Fruit fly (Drosophila melanogaster) whole organism, prepupa: Measurements from ENCODE around the gene mRpS2.
A peak's percentile ranks its signal among the peaks of the same experiment; 100 is the strongest.

Experiments
- Blimp-1 ChIP-seq: fragments of 200-800 bp; sonication (Bioruptor generic); optimal IDR thresholded peaks from 3 replicates; lab custom pipeline; 2017; ENCODE audit warnings: missing biosample characterization, missing genetic modification characterization, mild to moderate bottlenecking, moderate library complexity, missing genetic modification reagents
- CG10669 ChIP-seq: fragments of 200-800 bp; sonication (Bioruptor generic); optimal IDR thresholded peaks from 3 replicates; lab custom pipeline; 2018; ENCODE audit warnings: missing biosample characterization, mild to moderate bottlenecking, missing genetic modification characterization, moderate library complexity
- CG11762 ChIP-seq: fragments of 200-800 bp; sonication (Bioruptor generic); optimal IDR thresholded peaks from 3 replicates; lab custom pipeline; 2016; ENCODE audit warnings: missing biosample characterization, missing genetic modification characterization; ENCODE audit not compliant: insufficient read depth
- CG11902 ChIP-seq: fragments of 200-800 bp; sonication (Bioruptor generic); optimal IDR thresholded peaks from 3 replicates; lab custom pipeline; 2016; ENCODE audit warnings: missing biosample characterization, missing genetic modification characterization
- CG1621 ChIP-seq: fragments of 200-800 bp; sonication (Bioruptor generic); optimal IDR thresholded peaks from 3 replicates; lab custom pipeline; 2018; ENCODE audit warnings: missing biosample characterization, mild to moderate bottlenecking, missing genetic modification characterization
- CG16779 ChIP-seq: fragments of 200-800 bp; sonication (Bioruptor generic); optimal IDR thresholded peaks from 3 replicates; lab custom pipeline; 2017; ENCODE audit warnings: missing biosample characterization, mild to moderate bottlenecking, missing genetic modification characterization
- CG3032 ChIP-seq: fragments of 200-800 bp; optimal IDR thresholded peaks from 2 replicates; lab custom pipeline; 2019; ENCODE audit warnings: missing biosample characterization, mild to moderate bottlenecking, missing genetic modification characterization, moderate library complexity
- CG31627 ChIP-seq: fragments of 200-800 bp; sonication (Bioruptor generic); optimal IDR thresholded peaks from 3 replicates; lab custom pipeline; 2016; ENCODE audit warnings: missing biosample characterization, missing genetic modification characterization
- CG32006 ChIP-seq: fragments of 200-800 bp; sonication (Bioruptor generic); optimal IDR thresholded peaks from 3 replicates; lab custom pipeline; 2017; ENCODE audit warnings: missing biosample characterization, mild to moderate bottlenecking, missing genetic modification characterization
- CG3919 ChIP-seq: fragments of 200-800 bp; sonication (Bioruptor generic); optimal IDR thresholded peaks from 3 replicates; lab custom pipeline; 2016; ENCODE audit warnings: missing biosample characterization, missing genetic modification characterization
- CG4318 ChIP-seq: fragments of 200-800 bp; sonication (Bioruptor generic); optimal IDR thresholded peaks from 3 replicates; lab custom pipeline; 2017; ENCODE audit warnings: missing biosample characterization, mild to moderate bottlenecking, missing genetic modification characterization
- CG6276 ChIP-seq: fragments of 200-800 bp; sonication (Bioruptor generic); optimal IDR thresholded peaks from 2 replicates; lab custom pipeline; 2017; ENCODE audit warnings: missing biosample characterization, mild to moderate bottlenecking, missing genetic modification characterization
- CG6792 ChIP-seq: fragments of 200-800 bp; sonication (Bioruptor generic); optimal IDR thresholded peaks from 3 replicates; lab custom pipeline; 2016; ENCODE audit warnings: missing biosample characterization, missing genetic modification characterization
- CG6808 ChIP-seq: fragments of 200-800 bp; sonication (Bioruptor generic); optimal IDR thresholded peaks from 3 replicates; lab custom pipeline; 2017; ENCODE audit warnings: missing biosample characterization, missing genetic modification characterization, mild to moderate bottlenecking, moderate library complexity, missing genetic modification reagents
- CG6854 ChIP-seq: fragments of 200-800 bp; sonication (Bioruptor generic); optimal IDR thresholded peaks from 2 replicates; lab custom pipeline; 2017; ENCODE audit warnings: missing biosample characterization, mild to moderate bottlenecking, missing genetic modification characterization
- CG9139 ChIP-seq: fragments of 200-800 bp; sonication (Bioruptor generic); optimal IDR thresholded peaks from 3 replicates; lab custom pipeline; 2017; ENCODE audit warnings: missing biosample characterization, mild to moderate bottlenecking, missing genetic modification characterization
- Eip75B ChIP-seq: fragments of 200-800 bp; sonication (Bioruptor generic); optimal IDR thresholded peaks from 3 replicates; lab custom pipeline; 2016; ENCODE audit warnings: missing biosample characterization, missing genetic modification characterization
- Eip78C ChIP-seq: fragments of 200-800 bp; sonication (Bioruptor generic); peaks from one replicate; lab custom pipeline; 2016; ENCODE audit warnings: missing biosample characterization, missing genetic modification characterization
- Eip93F ChIP-seq: fragments of 200-800 bp; sonication (Bioruptor generic); optimal IDR thresholded peaks from 2 replicates; lab custom pipeline; 2016; ENCODE audit warnings: missing biosample characterization, mild to moderate bottlenecking, missing genetic modification characterization
- Ets21C ChIP-seq: fragments of 200-800 bp; sonication (Bioruptor generic); optimal IDR thresholded peaks from 3 replicates; lab custom pipeline; 2016; ENCODE audit warnings: missing biosample characterization, missing genetic modification characterization
- Ets96B ChIP-seq: fragments of 200-800 bp; optimal IDR thresholded peaks from 2 replicates; lab custom pipeline; 2019; ENCODE audit warnings: missing biosample characterization, mild to moderate bottlenecking, missing genetic modification characterization, moderate library complexity
- Hr4 ChIP-seq: fragments of 200-800 bp; sonication (Bioruptor generic); optimal IDR thresholded peaks from 3 replicates; lab custom pipeline; 2016; ENCODE audit warnings: missing biosample characterization, missing genetic modification characterization
- Lpt ChIP-seq: fragments of 200-800 bp; sonication (Bioruptor generic); optimal IDR thresholded peaks from 3 replicates; lab custom pipeline; 2016; ENCODE audit warnings: missing biosample characterization, missing genetic modification characterization
- Met ChIP-seq: fragments of 200-800 bp; sonication (Bioruptor generic); optimal IDR thresholded peaks from 3 replicates; lab custom pipeline; 2016; ENCODE audit warnings: missing biosample characterization, missing genetic modification characterization
- OdsH ChIP-seq: fragments of 200-800 bp; sonication (Bioruptor generic); optimal IDR thresholded peaks from 3 replicates; lab custom pipeline; 2016; ENCODE audit warnings: missing biosample characterization, missing genetic modification characterization
- Sox102F ChIP-seq: fragments of 200-800 bp; sonication (Bioruptor generic); optimal IDR thresholded peaks from 2 replicates; lab custom pipeline; 2016; ENCODE audit warnings: missing biosample characterization, mild to moderate bottlenecking, missing genetic modification characterization
- Sox14 ChIP-seq: fragments of 200-800 bp; sonication (Bioruptor generic); optimal IDR thresholded peaks from 3 replicates; lab custom pipeline; 2016; ENCODE audit warnings: missing biosample characterization, missing genetic modification characterization
- Sox15 ChIP-seq: fragments of 200-800 bp; sonication (Bioruptor generic); optimal IDR thresholded peaks from 3 replicates; lab custom pipeline; 2016; ENCODE audit warnings: missing biosample characterization, missing genetic modification characterization
- achi ChIP-seq: fragments of 200-800 bp; sonication (Bioruptor generic); optimal IDR thresholded peaks from 3 replicates; lab custom pipeline; 2016; ENCODE audit warnings: missing biosample characterization, missing genetic modification characterization
- acj6 ChIP-seq: fragments of 200-800 bp; sonication (Bioruptor generic); optimal IDR thresholded peaks from 3 replicates; lab custom pipeline; 2016; ENCODE audit warnings: missing biosample characterization, missing genetic modification characterization
- cyc ChIP-seq: fragments of 200-800 bp; sonication (Bioruptor generic); optimal IDR thresholded peaks from 3 replicates; lab custom pipeline; 2016; ENCODE audit warnings: missing biosample characterization, missing genetic modification characterization
- dac ChIP-seq: fragments of 200-800 bp; sonication (Bioruptor generic); optimal IDR thresholded peaks from 2 replicates; lab custom pipeline; 2017; ENCODE audit warnings: missing biosample characterization, mild to moderate bottlenecking, missing genetic modification characterization
- eg ChIP-seq: fragments of 200-800 bp; sonication (Bioruptor generic); IDR thresholded peaks from 3 replicates; pipeline ENCODE4 v1.3.6; 2022; ENCODE audit warnings: missing biosample characterization, missing genetic modification characterization
- esn ChIP-seq: fragments of 200-800 bp; sonication (Bioruptor generic); optimal IDR thresholded peaks from 2 replicates; lab custom pipeline; 2016; ENCODE audit warnings: missing biosample characterization, mild to moderate bottlenecking, missing genetic modification characterization, moderate library complexity
- fd59A ChIP-seq: fragments of 200-800 bp; sonication (Bioruptor generic); optimal IDR thresholded peaks from 2 replicates; lab custom pipeline; 2017; ENCODE audit warnings: missing biosample characterization, mild to moderate bottlenecking, missing genetic modification characterization, missing genetic modification reagents
- fd85E ChIP-seq: fragments of 200-800 bp; sonication (Bioruptor generic); optimal IDR thresholded peaks from 3 replicates; lab custom pipeline; 2016; ENCODE audit warnings: missing biosample characterization, missing genetic modification characterization
- fkh ChIP-seq: fragments of 200-800 bp; sonication (Bioruptor generic); optimal IDR thresholded peaks from 3 replicates; lab custom pipeline; 2017; ENCODE audit warnings: missing biosample characterization, mild to moderate bottlenecking, missing genetic modification characterization, moderate library complexity
- lz ChIP-seq: fragments of 200-800 bp; sonication (Bioruptor generic); optimal IDR thresholded peaks from 3 replicates; lab custom pipeline; 2016; ENCODE audit warnings: missing biosample characterization, missing genetic modification characterization
- net ChIP-seq: fragments of 200-800 bp; sonication (Bioruptor generic); optimal IDR thresholded peaks from 3 replicates; lab custom pipeline; 2016; ENCODE audit warnings: missing biosample characterization, missing genetic modification characterization
- pdm3 ChIP-seq: fragments of 200-800 bp; sonication (Bioruptor generic); optimal IDR thresholded peaks from 3 replicates; lab custom pipeline; 2016; ENCODE audit warnings: missing biosample characterization, missing genetic modification characterization
- salr ChIP-seq, 2 experiments: fragments of 200-800 bp; sonication (Bioruptor generic); optimal IDR thresholded peaks; 3 replicates each; lab custom pipeline; 2016 to 2018; ENCODE audit warnings: missing biosample characterization in 2 of 2, missing genetic modification characterization in 2 of 2, mild to moderate bottlenecking in 1 of 2
- spab ChIP-seq: fragments of 200-800 bp; sonication (Bioruptor generic); optimal IDR thresholded peaks from 2 replicates; lab custom pipeline; 2017; ENCODE audit warnings: missing biosample characterization, mild to moderate bottlenecking, missing genetic modification characterization, missing genetic modification reagents
- svp ChIP-seq: fragments of 200-800 bp; sonication (Bioruptor generic); peaks from one replicate; lab custom pipeline; 2016; ENCODE audit warnings: missing biosample characterization, missing genetic modification characterization
- topi ChIP-seq: fragments of 200-800 bp; sonication (Bioruptor generic); optimal IDR thresholded peaks from 3 replicates; lab custom pipeline; 2016; ENCODE audit warnings: missing biosample characterization, missing genetic modification characterization
- vri ChIP-seq: fragments of 200-800 bp; sonication (Bioruptor generic); optimal IDR thresholded peaks from 3 replicates; lab custom pipeline; 2016; ENCODE audit warnings: missing biosample characterization, mild to moderate bottlenecking, missing genetic modification characterization

mRpS2 gene

dm6 chr2L:4838494-4839320 is 11.5 kb downstream of the mRpS2 start:
- TF ChIP-seq esn (GFP tag; lab: Kevin White, UChicago) (no peak), cyc (GFP tag; lab: Kevin White, UChicago) (no peak), Sox102F (GFP tag; lab: Kevin White, UChicago) (no peak), CG4318 (GFP tag; lab: Kevin White, UChicago) (no peak), svp (GFP tag; lab: Kevin White, UChicago) (peak; percentile 78), CG6792 (GFP tag; lab: Kevin White, UChicago) (no peak), CG3919 (no peak), Sox14 (GFP tag; lab: Kevin White, UChicago) (no peak), Eip75B (GFP tag; lab: Kevin White, UChicago) (no peak), Hr4 (GFP tag; lab: Kevin White, UChicago) (no peak), OdsH (GFP tag; lab: Kevin White, UChicago) (no peak), fkh (GFP tag; lab: Kevin White, UChicago) (peak; percentile 79)

- peak; percentile 99 for TF ChIP-seq CG4318 (GFP tag; lab: Kevin White, UChicago)
- peak; percentile 100 for TF ChIP-seq CG3919
- peak; percentile 99 for TF ChIP-seq Met (GFP tag; lab: Kevin White, UChicago)
- peak; percentile 93 for TF ChIP-seq CG9139 (GFP tag; lab: Kevin White, UChicago)
- TF ChIP-seq Sox15 (GFP tag; lab: Kevin White, UChicago) = peak; percentile 98
- peak; percentile 99 for TF ChIP-seq pdm3 (GFP tag; lab: Kevin White, UChicago)
- TF ChIP-seq CG1621 (tag; lab: Kevin White, UChicago) = peak; percentile 99
- TF ChIP-seq CG10669 (GFP tag; lab: Kevin White, UChicago) = peak; percentile 99
- peak; percentile 95 for TF ChIP-seq CG6854 (GFP tag; lab: Kevin White, UChicago)
- peak; percentile 98 for TF ChIP-seq CG3032 (tag; lab: Kevin White, UChicago)
- peak; percentile 97 for TF ChIP-seq fd85E (GFP tag; lab: Kevin White, UChicago)
- TF ChIP-seq Blimp-1 (GFP tag; lab: Kevin White, UChicago) = peak; percentile 82
- peak; percentile 100 for TF ChIP-seq OdsH (GFP tag; lab: Kevin White, UChicago)
- peak; percentile 99 for TF ChIP-seq acj6 (GFP tag; lab: Kevin White, UChicago)
- TF ChIP-seq net (GFP tag; lab: Kevin White, UChicago) = peak; percentile 100
- TF ChIP-seq CG6276 = peak; percentile 99
- TF ChIP-seq eg (GFP tag; lab: Robert Waterston, UW) = peak; percentile 100
- TF ChIP-seq Eip75B (GFP tag; lab: Kevin White, UChicago) = peak; percentile 99
- TF ChIP-seq Eip78C (GFP tag; lab: Kevin White, UChicago) = peak; percentile 100
- peak; percentile 98 for TF ChIP-seq CG11902
- peak; percentile 99 for TF ChIP-seq Lpt (GFP tag; lab: Kevin White, UChicago)
- TF ChIP-seq CG6792 (GFP tag; lab: Kevin White, UChicago) = peak; percentile 99
- TF ChIP-seq CG11762 (GFP tag; lab: Kevin White, UChicago) = peak; percentile 99
- peak; percentile 99 for TF ChIP-seq topi (GFP tag; lab: Kevin White, UChicago)
- peak; percentile 99 for TF ChIP-seq CG31627 (GFP tag; lab: Kevin White, UChicago)
- peak; percentile 99 for TF ChIP-seq lz (GFP tag; lab: Kevin White, UChicago)
- TF ChIP-seq spab (GFP tag; lab: Kevin White, UChicago) = peak; percentile 98
- TF ChIP-seq Eip93F = peak; percentile 95
- peak; percentile 98 for TF ChIP-seq CG16779 (tag; lab: Kevin White, UChicago)
- peak; percentile 98 to 99 for TF ChIP-seq salr (GFP tag; optimal IDR thresholded peaks at IDR 0.05; lab: Kevin White, UChicago)
- TF ChIP-seq esn (GFP tag; lab: Kevin White, UChicago) = peak; percentile 99
- TF ChIP-seq vri (GFP tag; lab: Kevin White, UChicago) = peak; percentile 97
- TF ChIP-seq achi (GFP tag; lab: Kevin White, UChicago) = peak; percentile 99
- peak; percentile 99 for TF ChIP-seq Ets96B
- TF ChIP-seq CG6808 (GFP tag; lab: Kevin White, UChicago) = peak; percentile 94
- peak; percentile 99 for TF ChIP-seq Sox102F (GFP tag; lab: Kevin White, UChicago)
- TF ChIP-seq dac = peak; percentile 100
- peak; percentile 100 for TF ChIP-seq CG32006
- TF ChIP-seq fd59A (GFP tag; lab: Kevin White, UChicago) = peak; percentile 98
- TF ChIP-seq Ets21C = peak; percentile 98
- peak; percentile 82 for TF ChIP-seq fkh (GFP tag; lab: Kevin White, UChicago)
These were observed 12.3 kb downstream of the mRpS2 start, which contains the start of the genes tank and CG12194 for dm6 chr2L:4837772-4838397. tank (minus strand) TSS chr2L:4837999. CG12194 (plus strand) TSS chr2L:4838347.
